Worm (Caenorhabditis elegans) whole organism, L2 larva: Measurements from ENCODE around the gene ZK550.6.

Experiments used
- Y55F3AM.14 ChIP-seq: fragments of 200-800 bp; sonication (Bioruptor generic); optimal IDR thresholded peaks from 2 replicates; lab custom pipeline; 2018; ENCODE audit warnings: mild to moderate bottlenecking, missing genetic modification characterization, missing compliant biosample characterization
- ama-1 ChIP-seq: fragments of 150-350 bp; optimal IDR thresholded peaks from 2 replicates; lab custom pipeline; 2018; ENCODE audit warnings: inconsistent platforms
- ceh-82 ChIP-seq: fragments of 150-350 bp; optimal IDR thresholded peaks from 2 replicates; lab custom pipeline; 2014; ENCODE audit warnings: missing biosample characterization, missing genetic modification characterization
- egl-27 ChIP-seq: sonication (generic microtip); optimal IDR thresholded peaks from 3 replicates; lab custom pipeline; 2017; ENCODE audit warnings: missing biosample characterization, missing genetic modification reagents, missing genetic modification characterization
- fos-1 ChIP-seq: fragments of 150-350 bp; optimal IDR thresholded peaks from 2 replicates; lab custom pipeline; 2014; ENCODE audit warnings: missing biosample characterization, missing genetic modification characterization
- lin-11 ChIP-seq: fragments of 150-350 bp; sonication (generic microtip); optimal IDR thresholded peaks from 2 replicates; lab custom pipeline; 2014; ENCODE audit warnings: missing biosample characterization, missing genetic modification characterization, inconsistent platforms, mixed read lengths
- lsy-2 ChIP-seq, 2 experiments: fragments of 150-350 bp in 1 of 2; sonication (generic microtip) in 1 of 2; optimal IDR thresholded peaks; 2 replicates each; lab custom pipeline; 2014 to 2017; ENCODE audit warnings: missing biosample characterization in 2 of 2, missing genetic modification characterization in 2 of 2
- nhr-10 ChIP-seq: sonication (generic microtip); optimal IDR thresholded peaks from 2 replicates; lab custom pipeline; 2017; ENCODE audit warnings: missing biosample characterization, missing genetic modification characterization
- nhr-129 ChIP-seq: fragments of 150-350 bp; optimal IDR thresholded peaks from 2 replicates; lab custom pipeline; 2014; ENCODE audit warnings: missing biosample characterization, missing genetic modification characterization
- nhr-77 ChIP-seq: fragments of 150-350 bp; optimal IDR thresholded peaks from 2 replicates; lab custom pipeline; 2014; ENCODE audit warnings: missing biosample characterization, missing genetic modification characterization

DNA sequence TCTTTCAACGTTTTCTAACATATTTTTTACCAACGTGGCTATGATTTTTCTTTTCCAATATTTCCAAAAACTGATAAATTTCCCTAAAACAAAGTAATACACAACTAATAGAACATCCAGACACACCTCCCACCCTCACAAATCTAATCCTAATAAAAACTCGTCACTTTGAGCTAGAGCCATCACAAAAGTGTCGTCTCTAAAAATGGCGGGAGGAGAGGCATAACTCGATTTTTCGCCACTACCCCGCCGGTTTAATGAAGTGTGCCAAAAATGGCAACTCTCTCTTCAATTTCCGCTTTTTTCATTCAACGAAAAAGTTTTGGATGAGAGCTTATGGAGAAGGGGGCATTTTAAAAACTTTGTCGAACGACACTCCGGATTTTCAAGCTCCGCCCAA is 29.4 kb downstream of the ZK550.6 start:
- TF ChIP-seq fos-1 (no peak), Y55F3AM.14 (GFP tag; lab: Kevin White, UChicago) (no peak), ceh-82 (no peak), nhr-10 (tag; lab: Kevin White, UChicago) (no peak), lin-11 (tag; lab: Kevin White, UChicago) (no peak), nhr-77 (tag; lab: Kevin White, UChicago) (no peak), lsy-2 (tag; optimal IDR thresholded peaks at IDR 0.05; lab: Kevin White, UChicago) (no peak), egl-27 (tag; lab: Kevin White, UChicago) (no peak), ama-1 (no peak), nhr-129 (tag; lab: Kevin White, UChicago) (no peak)
